Fruit fly (Drosophila melanogaster): ENCODE measurements around the gene MED11.

Gene MED11

dm6 chr3L:18753827-18754226, 8.2 kb downstream of the MED11 start (continued):
- TF ChIP-seq sna (GFP tag; IDR thresholded peaks at IDR 0.05; ENCODE audit: partially characterized antibody) (peak; percentile 51), chinmo (GFP tag; IDR thresholded peaks at IDR 0.05; ENCODE audit: partially characterized antibody) (peak; percentile 99), yki (optimal IDR thresholded peaks at IDR 0.05) (peak; percentile 19), CG4360 (GFP tag; IDR thresholded peaks at IDR 0.05) (no peak), nerfin-2 (GFP tag; IDR thresholded peaks at IDR 0.05; ENCODE audit: partially characterized antibody) (no peak), CG6254 (GFP tag; optimal IDR thresholded peaks at IDR 0.05) (peak; percentile 16), Kr (GFP tag; optimal IDR thresholded peaks at IDR 0.05) (no peak), Adf1 (GFP tag; IDR thresholded peaks at IDR 0.05) (peak; percentile 81), CG8290 (GFP tag; optimal IDR thresholded peaks at IDR 0.05) (peak; percentile 73), CG8290 (tag; optimal IDR thresholded peaks at IDR 0.05) (no peak), CG9727 (GFP tag; optimal IDR thresholded peaks at IDR 0.05) (no peak), odd (GFP tag; optimal IDR thresholded peaks at IDR 0.05) (no peak), CG17912 (GFP tag; optimal IDR thresholded peaks at IDR 0.05) (peak; percentile 18), ham (GFP tag; IDR thresholded peaks at IDR 0.05) (no peak), crc (GFP tag; optimal IDR thresholded peaks at IDR 0.05) (no peak), z (GFP tag; IDR thresholded peaks at IDR 0.05) (0 out of 3 replicates have a peak, but pooled peaks have one; percentile 63), so (GFP tag; IDR thresholded peaks at IDR 0.05) (0 out of 3 replicates have a peak, but pooled peaks have one; percentile 50), sd (tag; optimal IDR thresholded peaks at IDR 0.05) (peak; percentile 53), gcm (GFP tag; optimal IDR thresholded peaks at IDR 0.05) (no peak), pfk (GFP tag; optimal IDR thresholded peaks at IDR 0.05) (no peak), CG12236 (GFP tag; optimal IDR thresholded peaks at IDR 0.05) (no peak), Stat92E (GFP tag; optimal IDR thresholded peaks at IDR 0.05) (no peak), CG1792 (GFP tag; optimal IDR thresholded peaks at IDR 0.05) (no peak), bsh (GFP tag; optimal IDR thresholded peaks at IDR 0.05) (peak in 1 of 2 experiments; percentile 0), CG3407 (GFP tag; optimal IDR thresholded peaks at IDR 0.05) (no peak), zen2 (GFP tag; IDR thresholded peaks at IDR 0.05; ENCODE audit: partially characterized antibody) (peak; percentile 29; the same call in 1 of the 3 replicates), Drgx (GFP tag; IDR thresholded peaks at IDR 0.05) (peak; percentile 33; the same call in 1 of the 2 replicates), Blimp-1 (GFP tag; optimal IDR thresholded peaks at IDR 0.05) (peak; percentile 99), CG13287 (GFP tag; IDR thresholded peaks at IDR 0.05; ENCODE audit: partially characterized antibody) (peak; percentile 23; the same call in 1 of the 2 replicates), ab (GFP tag; optimal IDR thresholded peaks at IDR 0.05) (no peak), CG2120 (GFP tag; optimal IDR thresholded peaks at IDR 0.05) (no peak), CG5180 (GFP tag; optimal IDR thresholded peaks at IDR 0.05) (peak; percentile 1), pum (GFP tag; optimal IDR thresholded peaks at IDR 0.05) (no peak), chm (GFP tag; IDR thresholded peaks at IDR 0.05) (peak; percentile 52; the same call in 1 of the 2 replicates), CG12219 (GFP tag; optimal IDR thresholded peaks at IDR 0.05) (peak; percentile 22), B-H2 (GFP tag; optimal IDR thresholded peaks at IDR 0.05) (no peak), Deaf1 (tag; optimal IDR thresholded peaks at IDR 0.05) (peak; percentile 40), CG11093 (GFP tag; IDR thresholded peaks at IDR 0.05) (no peak), ftz-f1 (GFP tag; optimal IDR thresholded peaks at IDR 0.05) (peak; percentile 15), cg (GFP tag; optimal IDR thresholded peaks at IDR 0.05) (peak; percentile 63), CG6791 (GFP tag; IDR thresholded peaks at IDR 0.05; ENCODE audit: partially characterized antibody) (no peak), Trl (optimal IDR thresholded peaks at IDR 0.05) (peak; percentile 71 to 80), Trl (GFP tag; optimal IDR thresholded peaks at IDR 0.05) (no peak)
